Fruit fly (Drosophila melanogaster) whole organism, embryonic: ENCODE measurements around the gene puc.

ENCODE experiments used
- Abd-B ChIP-seq: fragments of 200-800 bp; sonication (Bioruptor generic); optimal IDR thresholded peaks from 2 replicates; lab custom pipeline; 2018; ENCODE audit warnings: missing biosample characterization, mild to moderate bottlenecking, missing genetic modification characterization, moderate library complexity
- Awh ChIP-seq: fragments of 200-800 bp; sonication (Bioruptor generic); IDR thresholded peaks from 2 replicates; pipeline ENCODE4, ENCODE4 v1.3.6; 2022; ENCODE audit warnings: missing biosample characterization, missing genetic modification characterization
- Blimp-1 ChIP-seq: fragments of 200-800 bp; sonication (Bioruptor generic); optimal IDR thresholded peaks from 3 replicates; lab custom pipeline; 2018; ENCODE audit warnings: missing biosample characterization, missing genetic modification characterization, mild to moderate bottlenecking, moderate library complexity, missing genetic modification reagents
- CG11247 ChIP-seq: fragments of 200-800 bp; sonication (Bioruptor generic); IDR thresholded peaks from 2 replicates; pipeline ENCODE4 v1.3.6; 2022; ENCODE audit warnings: missing biosample characterization, missing genetic modification characterization
- CG12391 ChIP-seq: fragments of 200-800 bp; sonication (Bioruptor generic); optimal IDR thresholded peaks from 3 replicates; lab custom pipeline; 2018; ENCODE audit warnings: missing biosample characterization, mild to moderate bottlenecking, missing genetic modification characterization, moderate library complexity
- CG12769 ChIP-seq: fragments of 200-800 bp; sonication (Bioruptor generic); optimal IDR thresholded peaks from 2 replicates; lab custom pipeline; 2019; ENCODE audit warnings: missing biosample characterization, mild to moderate bottlenecking, missing genetic modification characterization, moderate library complexity
- CG13287 ChIP-seq: fragments of 200-800 bp; sonication (Bioruptor generic); IDR thresholded peaks from 2 replicates; pipeline ENCODE4 v1.3.6; 2022; ENCODE audit warnings: missing biosample characterization, missing genetic modification characterization; ENCODE audit not compliant: partially characterized antibody
- CG14050 ChIP-seq: fragments of 200-800 bp; sonication (Bioruptor generic); IDR thresholded peaks from 3 replicates; pipeline ENCODE4 v1.3.6; 2022; ENCODE audit warnings: missing biosample characterization, missing genetic modification characterization
- CG1529 ChIP-seq: fragments of 200-800 bp; sonication (Bioruptor generic); optimal IDR thresholded peaks from 3 replicates; lab custom pipeline; 2018; ENCODE audit warnings: missing biosample characterization, missing genetic modification characterization
- CG1602 ChIP-seq: fragments of 200-800 bp; sonication (Bioruptor generic); optimal IDR thresholded peaks from 3 replicates; lab custom pipeline; 2016; ENCODE audit warnings: missing biosample characterization, missing genetic modification characterization
- CG2129 ChIP-seq: fragments of 200-800 bp; sonication (Bioruptor generic); IDR thresholded peaks from 2 replicates; pipeline ENCODE4 v1.3.6; 2022; ENCODE audit warnings: missing biosample characterization, missing genetic modification characterization; ENCODE audit not compliant: partially characterized antibody
- CG8924 ChIP-seq: fragments of 200-800 bp; optimal IDR thresholded peaks from 3 replicates; lab custom pipeline; 2019; ENCODE audit warnings: missing biosample characterization, mild to moderate bottlenecking, missing genetic modification characterization, moderate library complexity
- CHES-1-like ChIP-seq: fragments of 200-800 bp; sonication (Bioruptor generic); optimal IDR thresholded peaks from 2 replicates; lab custom pipeline; 2016; ENCODE audit warnings: missing biosample characterization, missing genetic modification characterization
- Deaf1 ChIP-seq: fragments of 200-800 bp; optimal IDR thresholded peaks from 3 replicates; lab custom pipeline; 2019; ENCODE audit warnings: missing biosample characterization, mild to moderate bottlenecking, missing genetic modification characterization, moderate library complexity
- Drgx ChIP-seq: fragments of 200-800 bp; sonication (Bioruptor generic); IDR thresholded peaks from 2 replicates; pipeline ENCODE4 v1.3.6; 2022; ENCODE audit warnings: missing biosample characterization, missing genetic modification characterization
- Ets65A ChIP-seq: fragments of 200-800 bp; sonication (Bioruptor generic); peaks from one replicate; lab custom pipeline; 2016; ENCODE audit warnings: missing biosample characterization, missing genetic modification characterization
- Jarid2 ChIP-seq: fragments of 200-800 bp; sonication (Bioruptor generic); optimal IDR thresholded peaks from 3 replicates; lab custom pipeline; 2017; ENCODE audit warnings: mild to moderate bottlenecking, missing biosample characterization, missing genetic modification reagents, missing genetic modification characterization
- Neu2 ChIP-seq: fragments of 200-800 bp; sonication (Bioruptor generic); optimal IDR thresholded peaks from 3 replicates; lab custom pipeline; 2016; ENCODE audit warnings: missing biosample characterization, missing genetic modification characterization, borderline replicate concordance
- Nf-YC ChIP-seq: fragments of 200-800 bp; optimal IDR thresholded peaks from 3 replicates; lab custom pipeline; 2019; ENCODE audit warnings: missing biosample characterization, mild to moderate bottlenecking, missing genetic modification characterization, moderate library complexity
- Oli ChIP-seq: fragments of 200-800 bp; sonication (Bioruptor generic); optimal IDR thresholded peaks from 2 replicates; lab custom pipeline; 2018; ENCODE audit warnings: missing biosample characterization, mild to moderate bottlenecking, missing genetic modification characterization, moderate library complexity
- Pdp1 ChIP-seq, 2 experiments: fragments of 200-800 bp; sonication (Bioruptor generic); optimal IDR thresholded peaks; 3 replicates each; lab custom pipeline; 2016; ENCODE audit warnings: missing biosample characterization in 2 of 2, missing genetic modification characterization in 2 of 2, mild to moderate bottlenecking in 1 of 2, moderate library complexity in 1 of 2
- Stat92E ChIP-seq, 3 experiments: fragments of >200 bp in 2 of 3; fragments of 200-800 bp in 1 of 3; sonication (Bioruptor generic) in 1 of 3; optimal IDR thresholded peaks; 2 replicates each; lab custom pipeline; 2017 to 2019; ENCODE audit warnings: missing biosample characterization in 3 of 3, missing genetic modification characterization in 3 of 3, mild to moderate bottlenecking in 1 of 3, moderate library complexity in 1 of 3
- abd-A ChIP-seq: fragments of 200-800 bp; sonication (Bioruptor generic); optimal IDR thresholded peaks from 3 replicates; lab custom pipeline; 2019; ENCODE audit warnings: missing biosample characterization, mild to moderate bottlenecking, missing genetic modification characterization, moderate library complexity
- al ChIP-seq: fragments of 200-800 bp; sonication (Bioruptor generic); IDR thresholded peaks from 2 replicates; pipeline ENCODE4 v1.3.6; 2022; ENCODE audit warnings: missing biosample characterization, missing genetic modification characterization
- bcd ChIP-seq: fragments of 200-800 bp; sonication (Bioruptor generic); optimal IDR thresholded peaks from 2 replicates; lab custom pipeline; 2017; ENCODE audit warnings: missing biosample characterization, mild to moderate bottlenecking, missing genetic modification characterization
- btn ChIP-seq: fragments of 200-800 bp; sonication (Bioruptor generic); optimal IDR thresholded peaks from 2 replicates; lab custom pipeline; 2016; ENCODE audit warnings: missing biosample characterization, missing genetic modification characterization
- chinmo ChIP-seq: fragments of 200-800 bp; sonication (Bioruptor generic); IDR thresholded peaks from 4 replicates; pipeline ENCODE4 v1.3.6; 2022; ENCODE audit warnings: missing biosample characterization, missing genetic modification characterization; ENCODE audit not compliant: partially characterized antibody
- croc ChIP-seq: fragments of 200-800 bp; sonication (Bioruptor generic); conservative IDR thresholded peaks from 3 replicates; pipeline ENCODE4 v1.3.6; 2022; ENCODE audit warnings: missing biosample characterization, missing genetic modification characterization
- grn ChIP-seq: fragments of 200-800 bp; sonication (Bioruptor generic); optimal IDR thresholded peaks from 3 replicates; lab custom pipeline; 2017; ENCODE audit warnings: missing biosample characterization, missing genetic modification characterization
- her ChIP-seq: fragments of 200-800 bp; sonication (Bioruptor generic); optimal IDR thresholded peaks from 2 replicates; lab custom pipeline; 2016; ENCODE audit warnings: missing biosample characterization, missing genetic modification characterization
- kay ChIP-seq: fragments of 200-800 bp; sonication (Bioruptor generic); optimal IDR thresholded peaks from 2 replicates; lab custom pipeline; 2016; ENCODE audit warnings: missing biosample characterization, missing genetic modification characterization
- kni ChIP-seq: fragments of 200-800 bp; sonication (Bioruptor generic); optimal IDR thresholded peaks from 3 replicates; lab custom pipeline; 2017; ENCODE audit warnings: mild to moderate bottlenecking, missing biosample characterization, missing genetic modification reagents, missing genetic modification characterization
- lola ChIP-seq, 3 experiments: fragments of >200 bp in 2 of 3; fragments of 200-800 bp in 1 of 3; sonication (Bioruptor generic) in 1 of 3; optimal IDR thresholded peaks; 2 replicates each; lab custom pipeline; 2017 to 2019; ENCODE audit warnings: missing biosample characterization in 3 of 3, missing genetic modification characterization in 3 of 3, mild to moderate bottlenecking in 1 of 3, moderate library complexity in 1 of 3
- nom ChIP-seq: fragments of 200-800 bp; sonication (Bioruptor generic); optimal IDR thresholded peaks from 2 replicates; lab custom pipeline; 2017; ENCODE audit warnings: missing biosample characterization, missing genetic modification characterization, mild to moderate bottlenecking, moderate library complexity, missing genetic modification reagents
- pnt ChIP-seq: fragments of 200-800 bp; sonication (Bioruptor generic); optimal IDR thresholded peaks from 3 replicates; lab custom pipeline; 2016; ENCODE audit warnings: missing biosample characterization, missing genetic modification characterization
- run ChIP-seq: fragments of 200-800 bp; sonication (Bioruptor generic); optimal IDR thresholded peaks from 3 replicates; lab custom pipeline; 2018; ENCODE audit warnings: missing biosample characterization, mild to moderate bottlenecking, missing genetic modification characterization
- sd ChIP-seq: fragments of 200-800 bp; sonication (Bioruptor generic); optimal IDR thresholded peaks from 3 replicates; lab custom pipeline; 2018; ENCODE audit warnings: missing biosample characterization, mild to moderate bottlenecking, missing genetic modification characterization, moderate library complexity
- slou ChIP-seq: fragments of 200-800 bp; sonication (Bioruptor generic); optimal IDR thresholded peaks from 3 replicates; lab custom pipeline; 2016; ENCODE audit warnings: missing biosample characterization, missing genetic modification characterization
- sqz ChIP-seq: fragments of 200-800 bp; sonication (Bioruptor generic); optimal IDR thresholded peaks from 3 replicates; lab custom pipeline; 2018; ENCODE audit warnings: missing biosample characterization, mild to moderate bottlenecking, missing genetic modification characterization
- tna ChIP-seq: fragments of 200-800 bp; sonication (Bioruptor generic); IDR thresholded peaks from 2 replicates; pipeline ENCODE4 v1.3.6; 2022; ENCODE audit warnings: missing biosample characterization, missing genetic modification characterization; ENCODE audit not compliant: partially characterized antibody
- vvl ChIP-seq: fragments of 200-800 bp; sonication (Bioruptor generic); IDR thresholded peaks from 2 replicates; pipeline ENCODE4 v1.3.6; 2022; ENCODE audit warnings: missing biosample characterization, missing genetic modification characterization
- z ChIP-seq: fragments of 200-800 bp; sonication (Bioruptor generic); IDR thresholded peaks from 3 replicates; pipeline ENCODE4 v1.3.6; 2022; ENCODE audit warnings: missing biosample characterization, missing genetic modification characterization
- zen ChIP-seq: fragments of 200-800 bp; sonication (Bioruptor generic); optimal IDR thresholded peaks from 3 replicates; lab custom pipeline; 2018; ENCODE audit warnings: missing biosample characterization, mild to moderate bottlenecking, missing genetic modification characterization, moderate library complexity

puc gene

DNA sequence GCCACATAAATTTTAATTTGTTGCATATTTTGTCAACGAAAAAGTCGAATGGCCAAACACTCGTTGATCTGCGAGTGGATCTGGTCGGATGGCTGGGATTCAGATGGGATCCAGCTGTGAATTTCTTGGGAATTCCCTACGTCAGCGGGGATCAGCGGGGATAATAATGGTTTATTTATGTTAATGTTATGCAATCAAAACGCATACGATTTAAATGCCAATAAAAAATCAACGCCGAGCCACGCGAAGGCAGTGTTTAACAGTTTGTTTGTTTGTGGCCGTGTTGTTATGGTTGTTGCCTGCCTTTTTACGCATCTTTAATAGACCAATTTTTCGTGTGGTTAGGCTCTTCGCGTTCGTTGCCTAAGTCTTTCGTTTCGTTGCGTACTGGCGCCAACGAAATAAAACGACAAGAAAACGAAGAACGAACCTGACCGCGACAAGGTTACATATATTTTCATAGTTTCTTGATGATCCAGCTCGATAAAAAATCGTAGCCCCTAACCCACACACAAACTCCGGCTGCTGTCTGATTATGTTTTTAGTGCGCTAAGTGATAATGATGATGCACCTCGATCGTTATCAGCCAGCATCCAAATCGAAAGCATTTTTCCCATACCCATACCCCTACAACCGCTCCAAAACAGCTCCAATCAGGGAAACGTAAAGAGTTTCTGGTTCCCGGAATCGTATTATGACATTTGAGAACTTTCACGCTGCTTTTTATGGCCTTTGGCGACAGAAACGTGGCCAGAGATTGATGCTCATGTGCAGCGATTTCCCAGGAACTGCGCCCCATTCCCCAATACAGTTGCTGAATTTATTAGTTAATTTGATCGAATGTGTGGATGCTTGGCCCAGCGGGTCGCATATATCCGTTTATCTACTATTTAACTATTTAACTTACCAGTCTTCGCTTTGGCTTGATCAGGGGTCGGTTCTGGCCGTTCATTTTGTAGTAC is 55.2 kb downstream of the puc start:
- TF ChIP-seq Jarid2 (GFP tag; lab: Kevin White, UChicago), result no peak
- TF ChIP-seq CHES-1-like, result no peak
- peak; percentile 93 for TF ChIP-seq vvl (GFP tag; lab: Robert Waterston, UW)
- TF ChIP-seq slou (GFP tag; lab: Kevin White, UChicago), result no peak
- TF ChIP-seq Deaf1 (tag; lab: Kevin White, UChicago), result peak; percentile 52
- TF ChIP-seq Blimp-1 (GFP tag; lab: Kevin White, UChicago), result peak; percentile 16
- no peak for TF ChIP-seq CG13287 (GFP tag; lab: Robert Waterston, UW)
- peak; percentile 84 for TF ChIP-seq abd-A
- TF ChIP-seq run (tag; lab: Kevin White, UChicago), result peak; percentile 60
- peak in 1 of 2 experiments; percentile 47 for TF ChIP-seq Pdp1 (GFP tag; optimal IDR thresholded peaks at IDR 0.05; lab: Kevin White, UChicago)
- peak; percentile 99 for TF ChIP-seq grn
- TF ChIP-seq chinmo (GFP tag; lab: Robert Waterston, UW), result 0 out of 4 replicates have a peak, but pooled peaks have one; percentile 39
- TF ChIP-seq sd (tag; lab: Kevin White, UChicago), result peak; percentile 23
- peak in 1 of 3 experiments; percentile 92 for TF ChIP-seq Stat92E (GFP tag; optimal IDR thresholded peaks at IDR 0.05; lab: Kevin White, UChicago)
- TF ChIP-seq CG11247, result no peak
- TF ChIP-seq CG1529 (GFP tag; lab: Kevin White, UChicago), result no peak
- TF ChIP-seq CG12769 (tag; lab: Kevin White, UChicago), result peak; percentile 56
- TF ChIP-seq Abd-B (GFP tag; lab: Kevin White, UChicago), result peak; percentile 20
- peak; percentile 81 for TF ChIP-seq kni
- TF ChIP-seq Ets65A (GFP tag; lab: Kevin White, UChicago), result peak; percentile 77
- TF ChIP-seq CG14050 (GFP tag; lab: Robert Waterston, UW), result no peak
- no peak for TF ChIP-seq btn (GFP tag; lab: Kevin White, UChicago)
- TF ChIP-seq Awh (GFP tag; lab: Robert Waterston, UW), result peak; percentile 68; the same call in 1 of the 2 replicates

DNA sequence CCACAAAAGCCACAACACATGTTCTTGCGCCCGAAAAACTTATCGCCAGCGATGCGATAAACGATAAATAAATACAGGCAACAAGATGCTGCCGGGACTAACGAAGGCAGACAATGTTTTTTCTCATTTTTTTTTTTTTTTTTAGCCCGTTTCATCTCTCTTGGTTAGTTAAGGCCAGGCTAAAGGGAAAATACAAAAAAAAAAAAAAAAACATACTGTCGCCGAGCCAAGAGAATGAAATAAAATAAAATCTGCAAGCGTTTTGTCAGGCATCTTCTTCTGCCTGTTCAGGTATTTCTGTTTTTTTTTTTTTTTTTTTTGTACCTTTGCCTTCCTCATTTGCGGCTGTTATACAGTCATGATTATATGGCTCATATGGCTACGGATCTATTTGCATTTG is 59.7 kb downstream of the puc start:
- TF ChIP-seq nom (GFP tag; lab: Kevin White, UChicago) (peak; percentile 73), Nf-YC (tag; lab: Kevin White, UChicago) (no peak), Oli (tag; lab: Kevin White, UChicago) (no peak)

DNA sequence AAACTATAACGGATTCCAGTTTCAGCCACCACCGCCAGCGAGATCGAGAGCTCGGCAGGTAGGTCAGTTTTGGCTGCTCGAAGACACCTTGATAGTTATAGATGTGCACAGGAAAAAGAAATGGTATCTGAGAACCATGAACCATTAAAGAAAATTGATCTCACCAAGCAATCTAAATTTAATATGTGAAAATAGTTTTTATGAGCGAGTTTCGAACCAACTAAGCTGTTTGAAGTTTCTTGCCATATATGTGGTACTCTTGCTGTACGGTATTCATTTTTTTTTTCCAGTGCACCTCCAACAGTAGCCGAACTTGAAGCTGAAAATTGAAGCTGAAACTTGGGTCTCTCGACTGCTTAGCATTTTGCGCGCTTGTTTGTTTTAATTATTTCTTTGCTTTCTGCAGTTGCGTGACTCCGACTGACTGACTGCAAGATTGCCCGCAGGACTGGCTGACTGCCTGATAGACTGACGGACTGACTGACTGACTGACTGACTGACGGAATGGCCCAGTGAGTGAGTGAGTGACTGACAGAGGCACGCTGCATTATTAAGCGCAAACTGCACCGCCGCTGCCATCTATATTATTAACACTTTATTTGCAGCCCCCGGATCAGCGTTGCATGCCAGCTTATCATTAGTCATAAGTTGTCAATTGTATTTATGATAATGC is 66.5 kb downstream of the puc start:
- no peak for TF ChIP-seq kay (GFP tag; lab: Kevin White, UChicago)
- TF ChIP-seq slou (GFP tag; lab: Kevin White, UChicago), result no peak
- TF ChIP-seq croc, result 0 out of 3 replicates have a peak, but pooled peaks have one; percentile 23
- TF ChIP-seq kni, result peak; percentile 15
- no peak for TF ChIP-seq bcd (GFP tag; lab: Kevin White, UChicago)
- TF ChIP-seq CG8924 (tag; lab: Kevin White, UChicago), result peak; percentile 31
- peak; percentile 62 for TF ChIP-seq Drgx (GFP tag; lab: Robert Waterston, UW)
- no peak for TF ChIP-seq z (GFP tag; lab: Robert Waterston, UW)
- TF ChIP-seq sqz (GFP tag; lab: Kevin White, UChicago), result no peak
- TF ChIP-seq tna (GFP tag; lab: Robert Waterston, UW), result no peak
- peak in 1 of 3 experiments; percentile 40 for TF ChIP-seq lola (GFP tag; optimal IDR thresholded peaks at IDR 0.05; lab: Kevin White, UChicago)
- TF ChIP-seq her (GFP tag; lab: Kevin White, UChicago), result no peak
- TF ChIP-seq CG2129 (GFP tag; lab: Robert Waterston, UW), result no peak
- peak; percentile 68 for TF ChIP-seq CG12391 (tag; lab: Kevin White, UChicago)
- TF ChIP-seq zen (tag; lab: Kevin White, UChicago), result no peak
- no peak for TF ChIP-seq Neu2 (GFP tag; lab: Kevin White, UChicago)
- peak; percentile 74 for TF ChIP-seq vvl (GFP tag; lab: Robert Waterston, UW)
- peak; percentile 36 for TF ChIP-seq CG1602 (GFP tag; lab: Kevin White, UChicago)
- no peak for TF ChIP-seq al (GFP tag; lab: Robert Waterston, UW)
- peak; percentile 49 for TF ChIP-seq pnt
- TF ChIP-seq CG11247, result no peak
